Fruit fly (Drosophila melanogaster) Kc167 (cell line): ENCODE results near the gene bdwf.

Experiments
- Myc ChIP-seq: fragments of >200 bp; optimal IDR thresholded peaks from 2 replicates; lab custom pipeline; 2017; ENCODE audit warnings: missing external identifiers
- Sin3A ChIP-seq: fragments of >200 bp; optimal IDR thresholded peaks from 2 replicates; lab custom pipeline; 2018; ENCODE audit warnings: missing external identifiers
- h ChIP-seq: fragments of >200 bp; optimal IDR thresholded peaks from 3 replicates; lab custom pipeline; 2018; ENCODE audit warnings: missing external identifiers
- insv ChIP-seq: fragments of >200 bp; optimal IDR thresholded peaks from 3 replicates; lab custom pipeline; 2018; ENCODE audit warnings: missing external identifiers
- psq ChIP-seq: fragments of >200 bp; optimal IDR thresholded peaks from 2 replicates; lab custom pipeline; 2017; ENCODE audit warnings: missing external identifiers
- ttk ChIP-seq: sonication (Bioruptor generic); optimal IDR thresholded peaks from 2 replicates; lab custom pipeline; 2017; ENCODE audit warnings: missing external identifiers

- TF ChIP-seq h (lab: Kevin White, UChicago) (no peak), Myc (lab: Kevin White, UChicago) (no peak), ttk (lab: Kevin White, UChicago) (no peak), psq (lab: Kevin White, UChicago) (no peak), insv (lab: Kevin White, UChicago) (no peak), Sin3A (lab: Kevin White, UChicago) (no peak)
Observed at dm6 chr3R:17008018-17008674, 34.8 kb downstream of the bdwf start, which contains the start of gene CG8907.
